Worm (Caenorhabditis elegans): ENCODE measurements around the gene cpg-18.

The cpg-18 gene

ce11 chrIV:5778342-5778741 is 43.5 kb downstream of the cpg-18 start (continued):
- TF ChIP-seq nhr-11 (tag; optimal IDR thresholded peaks at IDR 0.05), result no peak
- no peak for TF ChIP-seq ztf-11 (tag; optimal IDR thresholded peaks at IDR 0.05)
- no peak for TF ChIP-seq ceh-44 (GFP tag; IDR thresholded peaks at IDR 0.05)
- TF ChIP-seq zag-1 (tag; optimal IDR thresholded peaks at IDR 0.05), result no peak
- TF ChIP-seq lim-7 (GFP tag; IDR thresholded peaks at IDR 0.05), result no peak
- no peak for TF ChIP-seq Y48G9A.11 (GFP tag; IDR thresholded peaks at IDR 0.05)
- no peak for TF ChIP-seq hmg-1.1 (GFP tag; IDR thresholded peaks at IDR 0.05)
- no peak for TF ChIP-seq lin-29 (GFP tag; IDR thresholded peaks at IDR 0.05)
- no peak for TF ChIP-seq madf-9 (GFP tag; conservative IDR thresholded peaks at IDR 0.05)
- TF ChIP-seq nhr-6 (tag; optimal IDR thresholded peaks at IDR 0.05), result no peak
- peak; percentile 84 for TF ChIP-seq hlh-30 (tag; optimal IDR thresholded peaks at IDR 0.05; ENCODE audit: insufficient read depth)
- no peak for TF ChIP-seq ceh-20 (GFP tag; IDR thresholded peaks at IDR 0.05)
- TF ChIP-seq nhr-77 (tag; optimal IDR thresholded peaks at IDR 0.05), result peak; percentile 38
- no peak for TF ChIP-seq spr-3 (GFP tag; optimal IDR thresholded peaks at IDR 0.05)
- no peak for TF ChIP-seq F10B5.3 (tag; optimal IDR thresholded peaks at IDR 0.05)
- no peak for TF ChIP-seq ZK337.2 (GFP tag; IDR thresholded peaks at IDR 0.05)
- TF ChIP-seq D1046.2 (GFP tag; IDR thresholded peaks at IDR 0.05), result no peak
- TF ChIP-seq nhr-76 (tag; optimal IDR thresholded peaks at IDR 0.05), result no peak
- TF ChIP-seq mes-2 (tag; optimal IDR thresholded peaks at IDR 0.05; ENCODE audit: poor library complexity, severe bottlenecking), result no peak
- peak; percentile 20 for TF ChIP-seq ztf-7 (tag; optimal IDR thresholded peaks at IDR 0.05)
- TF ChIP-seq gei-8 (GFP tag; optimal IDR thresholded peaks at IDR 0.05), result no peak

ce11 chrIV:5779537-5779936 is 44.7 kb downstream of the cpg-18 start:
- TF ChIP-seq ZK337.2 (GFP tag; IDR thresholded peaks at IDR 0.05) (no peak), lsy-2 (tag; optimal IDR thresholded peaks at IDR 0.05) (peak in 1 of 2 experiments; percentile 57), fkh-10 (GFP tag; optimal IDR thresholded peaks at IDR 0.05) (no peak), nhr-102 (tag; optimal IDR thresholded peaks at IDR 0.05) (no peak)

- TF ChIP-seq mxl-3 (GFP tag; optimal IDR thresholded peaks at IDR 0.05) (no peak), zip-2 (tag; optimal IDR thresholded peaks at IDR 0.05) (no peak), unc-62 (GFP tag; optimal IDR thresholded peaks at IDR 0.05 in 1 of 2) (no peak), unc-62 (tag; optimal IDR thresholded peaks at IDR 0.05) (no peak), nhr-42 (GFP tag; IDR thresholded peaks at IDR 0.05) (no peak), ZK546.5 (tag; optimal IDR thresholded peaks at IDR 0.05) (no peak), fos-1 (tag; optimal IDR thresholded peaks at IDR 0.05) (no peak), ztf-11 (tag; optimal IDR thresholded peaks at IDR 0.05) (no peak), madf-5 (GFP tag; IDR thresholded peaks at IDR 0.05) (no peak), cey-2 (tag; optimal IDR thresholded peaks at IDR 0.05; ENCODE audit: borderline replicate concordance, insufficient read depth) (no peak), nhr-48 (tag; optimal IDR thresholded peaks at IDR 0.05) (peak; percentile 62), egl-27 (tag; optimal IDR thresholded peaks at IDR 0.05) (no peak), hif-1 (tag; optimal IDR thresholded peaks at IDR 0.05) (no peak), set-16 (GFP tag; IDR thresholded peaks at IDR 0.05) (no peak), ZK337.2 (GFP tag; IDR thresholded peaks at IDR 0.05) (no peak), aha-1 (tag) (peak; percentile 92), nhr-102 (tag; optimal IDR thresholded peaks at IDR 0.05) (no peak), nhr-76 (tag; optimal IDR thresholded peaks at IDR 0.05) (no peak), nhr-237 (tag; optimal IDR thresholded peaks at IDR 0.05) (no peak), T26A8.4 (GFP tag; IDR thresholded peaks at IDR 0.05) (no peak), pqm-1 (tag; optimal IDR thresholded peaks at IDR 0.05) (peak; percentile 23), lim-7 (GFP tag; IDR thresholded peaks at IDR 0.05) (no peak), ceh-28 (tag; optimal IDR thresholded peaks at IDR 0.05) (no peak), ceh-62 (tag; optimal IDR thresholded peaks at IDR 0.05) (no peak), lin-13 (GFP tag; optimal IDR thresholded peaks at IDR 0.05) (no peak), hlh-30 (tag; optimal IDR thresholded peaks at IDR 0.05; ENCODE audit: insufficient read depth) (peak; percentile 2), ctbp-1 (GFP tag; IDR thresholded peaks at IDR 0.05) (no peak), dve-1 (tag; optimal IDR thresholded peaks at IDR 0.05; ENCODE audit: insufficient read depth) (peak; percentile 22), lin-38 (GFP tag; IDR thresholded peaks at IDR 0.05) (no peak), D1046.2 (GFP tag; IDR thresholded peaks at IDR 0.05) (no peak), zfp-3 (GFP tag; conservative IDR thresholded peaks at IDR 0.05) (no peak), lin-29 (GFP tag; IDR thresholded peaks at IDR 0.05) (no peak)
Measured at ce11 chrIV:5780234-5780788, 45.5 kb downstream of the cpg-18 start.
